Worm (Caenorhabditis elegans) whole organism, late embryonic: ENCODE data around the gene drh-1.

Experiments
- fax-1 ChIP-seq: sonication (generic microtip); optimal IDR thresholded peaks from 2 replicates; lab custom pipeline; 2016; ENCODE audit warnings: missing genotype, missing genetic modification characterization, missing compliant biosample characterization
- lin-11 ChIP-seq: fragments of 200-800 bp; sonication (Bioruptor generic); optimal IDR thresholded peaks from 2 replicates; lab custom pipeline; 2018; ENCODE audit warnings: mild to moderate bottlenecking, missing genetic modification characterization, missing compliant biosample characterization
- nhr-11 ChIP-seq: fragments of 150-350 bp; optimal IDR thresholded peaks from 2 replicates; lab custom pipeline; 2014; ENCODE audit warnings: missing biosample characterization, missing genetic modification characterization
- pax-1 ChIP-seq: fragments of 150-350 bp; optimal IDR thresholded peaks from 2 replicates; lab custom pipeline; 2014; ENCODE audit warnings: missing biosample characterization, missing genetic modification characterization
- pqm-1 ChIP-seq: sonication (generic microtip); optimal IDR thresholded peaks from 2 replicates; lab custom pipeline; 2016; ENCODE audit warnings: missing genetic modification characterization, missing compliant biosample characterization
- rnt-1 ChIP-seq: sonication (generic microtip); optimal IDR thresholded peaks from 2 replicates; lab custom pipeline; 2016; ENCODE audit warnings: missing genetic modification characterization, missing compliant biosample characterization
- tbx-2 ChIP-seq: sonication (generic microtip); optimal IDR thresholded peaks from 2 replicates; lab custom pipeline; 2016; ENCODE audit warnings: missing genetic modification characterization, missing compliant biosample characterization
- unc-42 ChIP-seq: sonication (generic microtip); optimal IDR thresholded peaks from 2 replicates; lab custom pipeline; 2016; ENCODE audit warnings: missing genotype, missing genetic modification characterization, missing compliant biosample characterization

ce11 chrIV:6565605-6566004 is 47.5 kb downstream of the drh-1 start:
- no peak for TF ChIP-seq pax-1
- no peak for TF ChIP-seq fax-1 (tag; lab: Kevin White, UChicago)
- no peak for TF ChIP-seq nhr-11
- TF ChIP-seq tbx-2, result no peak
- TF ChIP-seq lin-11, result no peak
- TF ChIP-seq pqm-1, result no peak
- TF ChIP-seq rnt-1 (tag; lab: Kevin White, UChicago), result no peak
- TF ChIP-seq unc-42, result no peak
